Worm (Caenorhabditis elegans) whole organism, late embryonic: Measurements from ENCODE around the gene wago-5.

Experiments used
- ama-1 ChIP-seq: fragments of 150-350 bp; optimal IDR thresholded peaks from 2 replicates; lab custom pipeline; 2014
- ets-4 ChIP-seq: sonication (generic microtip); optimal IDR thresholded peaks from 2 replicates; lab custom pipeline; 2016; ENCODE audit warnings: missing genetic modification characterization, missing compliant biosample characterization
- fkh-10 ChIP-seq: fragments of 150-350 bp; optimal IDR thresholded peaks from 2 replicates; lab custom pipeline; 2014; ENCODE audit warnings: missing biosample characterization, missing genetic modification reagents, missing genetic modification characterization
- gmeb-2 ChIP-seq: sonication (generic microtip); optimal IDR thresholded peaks from 2 replicates; lab custom pipeline; 2016; ENCODE audit warnings: missing genetic modification characterization, inconsistent platforms, missing compliant biosample characterization

DNA sequence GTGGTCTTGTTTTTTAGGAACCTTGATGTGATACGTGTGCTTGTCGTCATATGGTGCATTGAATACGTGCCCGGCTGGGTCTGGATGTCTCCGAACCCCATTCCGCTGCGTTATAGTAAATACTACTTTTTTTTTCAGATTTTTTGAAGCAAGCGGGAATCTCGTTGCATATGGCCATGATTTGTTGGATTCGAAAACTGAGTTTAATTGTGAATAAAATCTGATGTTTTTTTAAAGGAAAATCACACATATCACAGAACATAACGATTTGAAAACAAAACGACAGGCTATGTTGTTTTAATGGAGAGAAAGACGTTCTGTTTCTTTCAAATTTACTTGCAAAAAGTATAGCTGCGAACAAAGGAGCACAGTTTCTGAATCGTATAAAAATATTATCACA lies 30.2 kb upstream of the wago-5 start, which contains the start of the genes ZK1248.17 and H41C03.3:
- TF ChIP-seq ets-4 (tag; lab: Kevin White, UChicago) (no peak), gmeb-2 (tag; lab: Kevin White, UChicago) (no peak), fkh-10 (GFP tag; lab: Kevin White, UChicago) (no peak), ama-1 (lab: Kevin White, UChicago) (no peak)
